Worm (Caenorhabditis elegans) whole organism, young adult: Measurements from ENCODE around the gene Y17G7B.22.

Source experiments
- D2030.7 ChIP-seq: fragments of 200-800 bp; sonication (Bioruptor generic); IDR thresholded peaks from 2 replicates; pipeline ENCODE4 v1.3.6; 2022; ENCODE audit warnings: missing genetic modification reagents, missing genetic modification characterization, missing compliant biosample characterization
- F33H1.4 ChIP-seq: fragments of 200-800 bp; sonication (Bioruptor generic); IDR thresholded peaks from 2 replicates; pipeline ENCODE4 v1.3.6; 2022; ENCODE audit warnings: missing genetic modification reagents, missing genetic modification characterization, missing compliant biosample characterization
- F49E8.2 ChIP-seq: sonication (generic microtip); optimal IDR thresholded peaks from 3 replicates; lab custom pipeline; 2017; ENCODE audit warnings: missing genetic modification characterization, mild to moderate bottlenecking, missing compliant biosample characterization, antibody characterized with exemption, moderate library complexity; ENCODE audit not compliant: insufficient read depth
- K12H6.12 ChIP-seq: fragments of 200-800 bp; sonication (Bioruptor generic); optimal IDR thresholded peaks from 2 replicates; lab custom pipeline; 2018; ENCODE audit warnings: mild to moderate bottlenecking, missing genetic modification characterization, missing compliant biosample characterization
- T07F8.4 ChIP-seq: sonication (generic microtip); optimal IDR thresholded peaks from 2 replicates; lab custom pipeline; 2016; ENCODE audit warnings: mild to moderate bottlenecking, missing genetic modification characterization, moderate library complexity, missing compliant biosample characterization
- Y67H2A.10 ChIP-seq: fragments of 200-800 bp; sonication (Bioruptor generic); conservative IDR thresholded peaks from 2 replicates; pipeline ENCODE4 v1.3.6; 2022; ENCODE audit warnings: missing genetic modification reagents, missing genetic modification characterization, missing compliant biosample characterization
- Y79H2A.3 ChIP-seq: fragments of 200-800 bp; sonication (Bioruptor generic); conservative IDR thresholded peaks from 2 replicates; pipeline ENCODE4 v1.3.6; 2022; ENCODE audit warnings: missing genetic modification reagents, missing genetic modification characterization, missing compliant biosample characterization
- athp-1 ChIP-seq: sonication (generic microtip); optimal IDR thresholded peaks from 2 replicates; lab custom pipeline; 2017; ENCODE audit warnings: mild to moderate bottlenecking, missing genetic modification characterization, missing compliant biosample characterization
- cebp-1 ChIP-seq, 2 experiments: fragments of 200-800 bp in 1 of 2; sonication (Bioruptor generic) in 1 of 2; sonication (generic microtip) in 1 of 2; IDR thresholded peaks in 1 of 2; optimal IDR thresholded peaks in 1 of 2; 2 replicates each; pipeline versions ENCODE4 v1.3.6 to Lab custom; 2017 to 2022; ENCODE audit warnings: missing compliant biosample characterization in 2 of 2, missing genetic modification characterization in 2 of 2, mild to moderate bottlenecking in 1 of 2, missing genetic modification reagents in 1 of 2, moderate library complexity in 1 of 2
- dpff-1 ChIP-seq: sonication (generic microtip); optimal IDR thresholded peaks from 2 replicates; lab custom pipeline; 2017; ENCODE audit warnings: mild to moderate bottlenecking, missing genetic modification characterization, missing compliant biosample characterization
- dpl-1 ChIP-seq: fragments of 150-350 bp; optimal IDR thresholded peaks from 2 replicates; lab custom pipeline; 2014; ENCODE audit warnings: missing biosample characterization, missing genetic modification reagents, missing genetic modification characterization
- efl-1 ChIP-seq: fragments of 150-350 bp; optimal IDR thresholded peaks from 2 replicates; lab custom pipeline; 2014; ENCODE audit warnings: missing biosample characterization, missing genetic modification reagents, missing genetic modification characterization
- egrh-3 ChIP-seq: fragments of 200-800 bp; sonication (Bioruptor generic); IDR thresholded peaks from 2 replicates; pipeline ENCODE4 v1.3.6; 2022; ENCODE audit warnings: missing genetic modification reagents, missing genetic modification characterization, missing compliant biosample characterization
- him-1 ChIP-seq: sonication (generic microtip); optimal IDR thresholded peaks from 2 replicates; lab custom pipeline; 2016; ENCODE audit warnings: missing genotype, missing genetic modification reagents, missing genetic modification characterization, missing compliant biosample characterization
- hlh-26 ChIP-seq: fragments of 200-800 bp; sonication (Bioruptor generic); conservative IDR thresholded peaks from 2 replicates; pipeline ENCODE4 v1.3.6; 2022; ENCODE audit warnings: missing genetic modification reagents, missing genetic modification characterization, missing compliant biosample characterization
- hmg-1.2 ChIP-seq: fragments of 200-800 bp; sonication (Bioruptor generic); IDR thresholded peaks from 2 replicates; pipeline ENCODE4 v1.3.6; 2022; ENCODE audit warnings: missing genetic modification reagents, missing genetic modification characterization, missing compliant biosample characterization
- hmg-20 ChIP-seq: fragments of 200-800 bp; sonication (Bioruptor generic); IDR thresholded peaks from 2 replicates; pipeline ENCODE4 v1.3.6; 2022; ENCODE audit warnings: missing genetic modification reagents, missing genetic modification characterization, missing compliant biosample characterization
- lin-26 ChIP-seq: fragments of 200-800 bp; sonication (Bioruptor generic); IDR thresholded peaks from 2 replicates; pipeline ENCODE4 v1.3.6; 2022; ENCODE audit warnings: missing genetic modification reagents, missing genetic modification characterization, missing compliant biosample characterization
- lin-35 ChIP-seq, 3 experiments: fragments of 150-350 bp in 2 of 3; sonication (generic microtip) in 1 of 3; optimal IDR thresholded peaks; 2 replicates each; lab custom pipeline; 2014 to 2018; ENCODE audit warnings: missing biosample characterization in 3 of 3, missing genetic modification characterization in 3 of 3, missing genetic modification reagents in 3 of 3
- lin-40 ChIP-seq: sonication (generic microtip); optimal IDR thresholded peaks from 2 replicates; lab custom pipeline; 2016; ENCODE audit warnings: missing genetic modification characterization, mild to moderate bottlenecking, missing compliant biosample characterization, missing genotype, missing genetic modification reagents
- lsl-1 ChIP-seq: fragments of 200-800 bp; sonication (Bioruptor generic); optimal IDR thresholded peaks from 2 replicates; lab custom pipeline; 2018; ENCODE audit warnings: mild to moderate bottlenecking, missing genetic modification characterization, moderate library complexity, missing compliant biosample characterization
- madf-10 ChIP-seq: sonication (generic microtip); optimal IDR thresholded peaks from 2 replicates; lab custom pipeline; 2016; ENCODE audit warnings: mild to moderate bottlenecking, missing genetic modification characterization, missing compliant biosample characterization
- madf-8 ChIP-seq: fragments of 200-800 bp; sonication (Bioruptor generic); conservative IDR thresholded peaks from 2 replicates; pipeline ENCODE4 v1.3.6; 2022; ENCODE audit warnings: missing genetic modification reagents, missing genetic modification characterization, missing compliant biosample characterization
- mcd-1 ChIP-seq: fragments of 200-800 bp; sonication (Bioruptor generic); IDR thresholded peaks from 2 replicates; pipeline ENCODE4 v1.3.6; 2022; ENCODE audit warnings: missing genetic modification reagents, missing genetic modification characterization, missing compliant biosample characterization
- nhr-80 ChIP-seq: sonication (generic microtip); optimal IDR thresholded peaks from 2 replicates; lab custom pipeline; 2016; ENCODE audit warnings: missing genetic modification characterization, missing compliant biosample characterization
- nhr-90 ChIP-seq: sonication (generic microtip); optimal IDR thresholded peaks from 2 replicates; lab custom pipeline; 2016; ENCODE audit warnings: missing genotype, mild to moderate bottlenecking, missing genetic modification characterization, missing compliant biosample characterization
- snpc-1.3 ChIP-seq: sonication (generic microtip); optimal IDR thresholded peaks from 2 replicates; lab custom pipeline; 2017; ENCODE audit warnings: missing genetic modification characterization, mild to moderate bottlenecking, missing compliant biosample characterization, antibody characterized with exemption, moderate library complexity, missing genotype, missing genetic modification reagents; ENCODE audit not compliant: insufficient read depth
- snpc-3.4 ChIP-seq: sonication (generic microtip); optimal IDR thresholded peaks from 2 replicates; lab custom pipeline; 2017; ENCODE audit warnings: missing genetic modification characterization, mild to moderate bottlenecking, missing compliant biosample characterization, antibody characterized with exemption, moderate library complexity, missing genotype, missing genetic modification reagents
- tbp1 ChIP-seq: fragments of 200-800 bp; sonication (Bioruptor generic); optimal IDR thresholded peaks from 2 replicates; lab custom pipeline; 2018; ENCODE audit warnings: mild to moderate bottlenecking, missing genetic modification characterization, missing compliant biosample characterization
- tbx-9 ChIP-seq: sonication (generic microtip); optimal IDR thresholded peaks from 2 replicates; lab custom pipeline; 2016; ENCODE audit warnings: borderline replicate concordance, missing genetic modification characterization, inconsistent platforms, missing compliant biosample characterization
- xnd-1 ChIP-seq: sonication (generic microtip); optimal IDR thresholded peaks from 2 replicates; lab custom pipeline; 2016; ENCODE audit warnings: missing genotype, missing genetic modification reagents, missing genetic modification characterization, missing compliant biosample characterization
- zim-3 ChIP-seq: sonication (generic microtip); optimal IDR thresholded peaks from 2 replicates; lab custom pipeline; 2017; ENCODE audit warnings: mild to moderate bottlenecking, missing genetic modification characterization, moderate library complexity, missing compliant biosample characterization
- ztf-26 ChIP-seq: sonication (generic microtip); optimal IDR thresholded peaks from 2 replicates; lab custom pipeline; 2017; ENCODE audit warnings: missing genetic modification characterization, missing compliant biosample characterization
- ztf-28 ChIP-seq: fragments of 200-800 bp; sonication (Bioruptor generic); IDR thresholded peaks from 2 replicates; pipeline ENCODE4 v1.3.6; 2022; ENCODE audit warnings: missing genetic modification reagents, missing genetic modification characterization, missing compliant biosample characterization

Y17G7B.22 gene

DNA sequence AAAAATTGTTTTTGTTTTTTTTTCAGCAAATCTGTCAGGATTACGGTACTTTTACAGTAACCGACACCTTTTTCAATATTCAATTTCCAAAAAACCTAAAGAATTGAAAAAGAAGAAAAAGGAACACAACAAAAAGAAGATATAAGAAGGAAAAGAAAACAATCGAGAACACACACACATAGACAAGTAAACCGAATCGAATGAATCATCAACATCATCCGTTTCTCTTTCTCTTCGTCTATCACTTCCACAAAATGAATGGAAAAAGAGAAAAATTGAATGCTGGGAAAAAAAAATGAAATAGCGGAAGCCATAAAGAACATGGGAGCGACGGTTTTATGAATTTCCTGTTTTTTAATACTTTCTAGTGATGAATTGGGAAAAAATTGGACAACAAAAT, 13.6 kb downstream of the Y17G7B.22 start:
- TF ChIP-seq hmg-20 (GFP tag; lab: Robert Waterston, UW): no peak

DNA sequence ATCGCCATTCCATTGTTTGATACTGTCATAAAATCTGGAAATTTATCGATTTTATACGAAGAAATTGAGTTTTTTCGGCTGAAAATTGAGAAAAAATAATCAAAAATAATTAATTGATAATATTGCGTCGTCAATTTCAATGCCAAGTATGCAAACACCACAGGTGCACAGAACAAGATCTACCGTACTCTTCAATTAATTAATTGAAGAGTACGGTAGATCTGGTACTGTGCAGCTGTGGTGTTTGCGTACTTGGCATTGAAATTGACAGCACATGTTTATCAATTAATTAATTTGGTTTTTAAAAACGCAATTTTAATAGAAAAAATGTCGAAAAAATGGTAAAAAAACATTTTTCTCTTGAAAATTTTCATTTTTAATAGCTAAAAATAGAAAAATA, 21.0 kb downstream of the Y17G7B.22 start, which contains the start of gene cnt-1:
Gene cnt-1, minus strand, starts transcription at position 36 of the 400 bp plus-strand sequence.
- TF ChIP-seq F49E8.2 (tag; lab: Kevin White, UChicago) (peak; percentile 41), xnd-1 (tag; lab: Kevin White, UChicago) (peak; percentile 20), snpc-1.3 (tag; lab: Kevin White, UChicago) (peak; percentile 55), snpc-3.4 (tag; lab: Kevin White, UChicago) (peak; percentile 20), tbx-9 (tag; lab: Kevin White, UChicago) (no peak), zim-3 (tag; lab: Kevin White, UChicago) (no peak), athp-1 (tag; lab: Kevin White, UChicago) (peak; percentile 47), D2030.7 (GFP tag; lab: Robert Waterston, UW) (peak; percentile 47; the same call in 1 of the 2 replicates), efl-1 (GFP tag; lab: Kevin White, UChicago) (peak; percentile 1), Y79H2A.3 (no peak), ztf-28 (GFP tag; lab: Robert Waterston, UW) (no peak), lsl-1 (GFP tag; lab: Kevin White, UChicago) (peak; percentile 89), him-1 (tag; lab: Kevin White, UChicago) (peak; percentile 22), dpl-1 (GFP tag; lab: Kevin White, UChicago) (peak; percentile 15), F33H1.4 (GFP tag; lab: Robert Waterston, UW) (peak; percentile 56), lin-40 (tag; lab: Kevin White, UChicago) (no peak), madf-8 (peak; percentile 70)

DNA sequence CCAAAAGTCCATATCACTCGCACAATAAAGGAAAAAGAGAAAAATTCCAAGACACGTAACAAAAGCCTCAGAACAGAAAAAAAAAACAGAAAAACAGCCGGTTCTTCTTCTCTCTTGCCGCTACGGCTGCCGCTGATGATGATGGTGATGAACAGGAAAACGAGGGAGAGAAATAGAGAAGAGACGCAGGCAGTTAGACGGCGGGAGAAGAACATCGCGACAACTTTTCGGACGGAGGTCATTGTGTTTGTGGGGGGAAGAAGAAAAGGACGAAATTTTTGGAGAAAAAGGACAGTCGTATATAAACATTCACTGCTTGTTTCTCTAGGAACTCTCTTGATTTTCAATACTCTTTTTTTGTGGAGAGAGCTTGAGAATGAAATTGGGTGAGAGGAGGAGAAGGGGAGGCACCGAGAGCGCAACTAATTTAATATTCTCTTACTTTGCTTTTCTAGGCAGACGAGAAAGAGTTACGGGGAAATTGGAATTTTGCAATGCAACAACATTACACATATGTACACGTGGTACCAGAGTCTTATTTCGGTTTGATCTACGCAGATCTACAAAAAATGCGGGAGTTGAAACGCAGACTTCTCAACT, 21.9 kb downstream of the Y17G7B.22 start:
- peak in 1 of 3 experiments; percentile 20 for TF ChIP-seq lin-35 (GFP tag; optimal IDR thresholded peaks at IDR 0.05; lab: Kevin White, UChicago)
- peak; percentile 3 for TF ChIP-seq ztf-26 (tag; lab: Kevin White, UChicago)
- no peak for TF ChIP-seq Y79H2A.3
- TF ChIP-seq nhr-90 (tag; lab: Kevin White, UChicago): no peak
- peak; percentile 14 for TF ChIP-seq K12H6.12 (tag; lab: Kevin White, UChicago)
- peak; percentile 47 for TF ChIP-seq nhr-80 (tag; lab: Kevin White, UChicago)
- no peak for TF ChIP-seq cebp-1 (GFP tag; IDR thresholded peaks at IDR 0.05; lab: Robert Waterston, UW)
- TF ChIP-seq cebp-1 (tag; optimal IDR thresholded peaks at IDR 0.05; lab: Kevin White, UChicago): peak; percentile 54
- TF ChIP-seq dpff-1: no peak
- TF ChIP-seq lin-40 (tag; lab: Kevin White, UChicago): peak; percentile 71
- TF ChIP-seq mcd-1: peak; percentile 55; the same call in 1 of the 2 replicates
- TF ChIP-seq tbp1 (GFP tag; lab: Kevin White, UChicago): no peak
- peak; percentile 28 for TF ChIP-seq madf-10 (tag; lab: Kevin White, UChicago)
- TF ChIP-seq T07F8.4: no peak
- TF ChIP-seq Y67H2A.10: no peak
- peak; percentile 80 for TF ChIP-seq hmg-1.2 (GFP tag; lab: Robert Waterston, UW)
- no peak for TF ChIP-seq lin-26 (GFP tag; lab: Robert Waterston, UW)
- peak; percentile 30; the same call in 1 of the 2 replicates for TF ChIP-seq egrh-3 (GFP tag; lab: Robert Waterston, UW)
- no peak for TF ChIP-seq zim-3 (tag; lab: Kevin White, UChicago)
- TF ChIP-seq hlh-26 (GFP tag; lab: Robert Waterston, UW): no peak
